Fruit fly (Drosophila melanogaster): ENCODE data around the gene CG16956.

Gene CG16956

dm6 chr2L:13411566-13411965 lies 2.8 kb downstream of the CG16956 start, which contains the start of gene Vm34Ca:
Gene Vm34Ca, minus strand, starts transcription at chr2L:13411631.
- TF ChIP-seq cic (GFP tag; optimal IDR thresholded peaks at IDR 0.05), result no peak
- TF ChIP-seq tj (GFP tag; optimal IDR thresholded peaks at IDR 0.05), result peak; percentile 99
- TF ChIP-seq CG11617 (GFP tag; optimal IDR thresholded peaks at IDR 0.05), result no peak
- TF ChIP-seq bab1 (GFP tag; optimal IDR thresholded peaks at IDR 0.05), result peak; percentile 49

dm6 chr2L:13399565-13399964 lies 14.8 kb downstream of the CG16956 start:
- TF ChIP-seq CG7045 (GFP tag; optimal IDR thresholded peaks at IDR 0.05) (no peak), kay (GFP tag; ENCODE audit: borderline replicate concordance) (no peak), CG5204 (GFP tag; optimal IDR thresholded peaks at IDR 0.05) (peak; percentile 7), Mnt (GFP tag; optimal IDR thresholded peaks at IDR 0.05) (no peak), CG14711 (tag; optimal IDR thresholded peaks at IDR 0.05) (no peak), tj (GFP tag; optimal IDR thresholded peaks at IDR 0.05) (no peak), toe (GFP tag; optimal IDR thresholded peaks at IDR 0.05) (peak; percentile 37), CG33017 (tag; optimal IDR thresholded peaks at IDR 0.05) (peak; percentile 0), cic (GFP tag; optimal IDR thresholded peaks at IDR 0.05) (no peak), CG7101 (tag; optimal IDR thresholded peaks at IDR 0.05) (peak; percentile 25), pad (GFP tag; optimal IDR thresholded peaks at IDR 0.05) (no peak), bab1 (GFP tag; optimal IDR thresholded peaks at IDR 0.05) (peak; percentile 54)

dm6 chr2L:13398614-13399161 lies 15.7 kb downstream of the CG16956 start, which contains the start of the genes CG10859 and CG7110:
Gene CG10859, minus strand, starts transcription at chr2L:13398664.
Gene CG7110, plus strand, starts transcription at chr2L:13398991.
- TF ChIP-seq Hr96 (GFP tag; optimal IDR thresholded peaks at IDR 0.05) (no peak), CG7045 (GFP tag; optimal IDR thresholded peaks at IDR 0.05) (peak; percentile 44), pad (GFP tag; optimal IDR thresholded peaks at IDR 0.05) (peak; percentile 28), CG33017 (tag; optimal IDR thresholded peaks at IDR 0.05) (peak; percentile 25), ovo (GFP tag; optimal IDR thresholded peaks at IDR 0.05) (peak; percentile 11), Clk (GFP tag; optimal IDR thresholded peaks at IDR 0.05) (no peak), CG5204 (GFP tag; optimal IDR thresholded peaks at IDR 0.05) (no peak), CG12768 (GFP tag; optimal IDR thresholded peaks at IDR 0.05) (no peak), Crg-1 (GFP tag; optimal IDR thresholded peaks at IDR 0.05) (peak; percentile 50), tj (GFP tag; optimal IDR thresholded peaks at IDR 0.05) (no peak), bab1 (GFP tag; optimal IDR thresholded peaks at IDR 0.05) (peak; percentile 97), CG11617 (GFP tag; optimal IDR thresholded peaks at IDR 0.05) (peak; percentile 5), CG1620 (GFP tag; optimal IDR thresholded peaks at IDR 0.05) (peak; percentile 18), cic (GFP tag; optimal IDR thresholded peaks at IDR 0.05) (no peak), CG7101 (tag; optimal IDR thresholded peaks at IDR 0.05) (peak; percentile 72), Mnt (GFP tag; optimal IDR thresholded peaks at IDR 0.05) (peak; percentile 41), CG14711 (tag; optimal IDR thresholded peaks at IDR 0.05) (peak; percentile 46), toe (GFP tag; optimal IDR thresholded peaks at IDR 0.05) (no peak), kay (GFP tag; ENCODE audit: borderline replicate concordance) (no peak)

dm6 chr2L:13397393-13397792 lies 17.0 kb downstream of the CG16956 start:
- TF ChIP-seq Mnt (GFP tag; optimal IDR thresholded peaks at IDR 0.05) (no peak), cnc (optimal IDR thresholded peaks at IDR 0.05) (no peak), CG7101 (tag; optimal IDR thresholded peaks at IDR 0.05) (no peak)

- TF ChIP-seq kay (GFP tag; ENCODE audit: borderline replicate concordance) (no peak), CG1620 (GFP tag; optimal IDR thresholded peaks at IDR 0.05) (no peak), CG7101 (tag; optimal IDR thresholded peaks at IDR 0.05) (no peak), ovo (GFP tag; optimal IDR thresholded peaks at IDR 0.05) (no peak), CG5204 (GFP tag; optimal IDR thresholded peaks at IDR 0.05) (no peak), CG7045 (GFP tag; optimal IDR thresholded peaks at IDR 0.05) (no peak), Clk (GFP tag; optimal IDR thresholded peaks at IDR 0.05) (no peak)
These were observed 18.3 kb downstream of the CG16956 start, which contains the start of gene CG16957 for dm6 chr2L:13396084-13396483. Gene CG16957, minus strand, starts transcription at chr2L:13396184.

- TF ChIP-seq CG1620 (GFP tag; optimal IDR thresholded peaks at IDR 0.05), result peak; percentile 98
- TF ChIP-seq pad (GFP tag; optimal IDR thresholded peaks at IDR 0.05), result peak; percentile 87
- TF ChIP-seq cic (GFP tag; optimal IDR thresholded peaks at IDR 0.05), result peak; percentile 79
- peak; percentile 90 for TF ChIP-seq Hr96 (GFP tag; optimal IDR thresholded peaks at IDR 0.05)
- no peak for TF ChIP-seq kay (GFP tag; ENCODE audit: borderline replicate concordance)
- peak; percentile 85 for TF ChIP-seq CG14711 (tag; optimal IDR thresholded peaks at IDR 0.05)
- TF ChIP-seq CG11617 (GFP tag; optimal IDR thresholded peaks at IDR 0.05), result peak; percentile 97
- TF ChIP-seq CG12768 (GFP tag; optimal IDR thresholded peaks at IDR 0.05), result peak; percentile 91
- TF ChIP-seq Clk (GFP tag; optimal IDR thresholded peaks at IDR 0.05), result peak; percentile 65
- peak; percentile 98 for TF ChIP-seq Crg-1 (GFP tag; optimal IDR thresholded peaks at IDR 0.05)
- TF ChIP-seq bab1 (GFP tag; optimal IDR thresholded peaks at IDR 0.05), result peak; percentile 99
- peak; percentile 85 for TF ChIP-seq toe (GFP tag; optimal IDR thresholded peaks at IDR 0.05)
- no peak for TF ChIP-seq cnc (optimal IDR thresholded peaks at IDR 0.05)
- TF ChIP-seq tj (GFP tag; optimal IDR thresholded peaks at IDR 0.05), result peak; percentile 77
- TF ChIP-seq ovo (GFP tag; optimal IDR thresholded peaks at IDR 0.05), result peak; percentile 95
- peak; percentile 88 for TF ChIP-seq CG33017 (tag; optimal IDR thresholded peaks at IDR 0.05)
- peak; percentile 89 for TF ChIP-seq CG5204 (GFP tag; optimal IDR thresholded peaks at IDR 0.05)
- TF ChIP-seq Mnt (GFP tag; optimal IDR thresholded peaks at IDR 0.05), result peak; percentile 99
- TF ChIP-seq CG7101 (tag; optimal IDR thresholded peaks at IDR 0.05), result peak; percentile 96
- peak; percentile 89 for TF ChIP-seq CG7045 (GFP tag; optimal IDR thresholded peaks at IDR 0.05)
These were observed 19.5 kb downstream of the CG16956 start, which contains the start of gene RpL24 for dm6 chr2L:13394903-13395302. Gene RpL24, minus strand, starts transcription at chr2L:13395131.
